Fruit fly (Drosophila melanogaster): Measurements from ENCODE around the gene CG14408.

The CG14408 gene

DNA sequence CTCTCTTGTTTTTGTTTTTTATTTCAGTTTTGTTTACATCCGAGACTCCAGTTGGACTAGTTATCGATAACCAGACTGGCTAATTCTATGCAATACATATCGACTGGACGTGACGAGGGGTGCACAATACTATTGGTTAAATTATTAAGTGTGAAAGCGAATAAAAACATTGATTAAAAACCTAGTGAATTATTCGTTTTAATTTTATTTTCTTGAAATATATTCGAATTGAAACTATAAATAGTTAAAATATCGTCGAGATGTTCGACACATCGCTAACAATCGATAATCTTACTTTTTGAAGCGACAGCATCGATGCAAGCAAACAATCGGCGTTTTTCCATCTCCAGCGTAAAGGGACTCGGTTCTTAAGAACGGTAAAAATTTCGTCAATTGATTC lies 7.2 kb upstream of the CG14408 start, which contains the start of the genes CG32590 and Flo2 (continued):
- TF ChIP-seq Hr39 (GFP tag; optimal IDR thresholded peaks at IDR 0.05) (peak; percentile 76), Sox15 (GFP tag; optimal IDR thresholded peaks at IDR 0.05) (peak; percentile 28), CG6792 (GFP tag; optimal IDR thresholded peaks at IDR 0.05) (peak; percentile 21), CG8632 (GFP tag; optimal IDR thresholded peaks at IDR 0.05) (no peak), fd59A (GFP tag; optimal IDR thresholded peaks at IDR 0.05) (no peak), Smox (GFP tag; optimal IDR thresholded peaks at IDR 0.05) (peak; percentile 63), Sox102F (GFP tag; optimal IDR thresholded peaks at IDR 0.05) (peak; percentile 59), Gug (GFP tag; IDR thresholded peaks at IDR 0.05) (peak; percentile 69), Hr38 (GFP tag; optimal IDR thresholded peaks at IDR 0.05) (no peak), ss (GFP tag; optimal IDR thresholded peaks at IDR 0.05) (peak in 1 of 2 experiments; percentile 19), eg (GFP tag; IDR thresholded peaks at IDR 0.05) (peak; percentile 84), CG7368 (GFP tag; optimal IDR thresholded peaks at IDR 0.05) (no peak), Eip78C (GFP tag) (peak; percentile 84), CG11902 (GFP tag; optimal IDR thresholded peaks at IDR 0.05) (peak; percentile 34), CG31627 (GFP tag; optimal IDR thresholded peaks at IDR 0.05) (peak; percentile 74), CG6163 (GFP tag; IDR thresholded peaks at IDR 0.05) (peak; percentile 84), fd85E (GFP tag; optimal IDR thresholded peaks at IDR 0.05) (no peak), salr (GFP tag; optimal IDR thresholded peaks at IDR 0.05) (no peak), pdm3 (GFP tag; optimal IDR thresholded peaks at IDR 0.05) (peak; percentile 69)

DNA sequence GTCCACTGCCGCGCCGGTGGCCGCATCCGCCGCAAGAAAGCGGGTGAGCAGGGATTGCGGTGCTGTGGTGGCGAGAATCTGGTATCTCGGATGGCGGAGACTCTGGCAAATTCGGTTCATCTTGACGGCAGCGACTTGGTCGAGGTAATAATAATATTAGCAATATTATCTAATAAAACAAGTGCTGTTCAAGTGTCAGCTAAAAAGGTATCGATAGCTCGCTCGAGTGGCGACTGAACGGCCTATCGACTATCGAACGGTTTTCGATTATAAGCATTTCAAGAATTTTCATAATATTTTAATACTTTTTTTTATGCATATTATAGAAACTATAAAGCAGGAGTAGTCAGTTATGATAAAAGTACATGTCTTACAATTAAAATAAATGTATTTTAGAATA lies 6.2 kb upstream of the CG14408 start, which contains the start of gene Grx5:
Gene Grx5, minus strand, starts transcription at position 216 of the 400 bp plus-strand sequence.
- no peak for TF ChIP-seq ss (GFP tag; optimal IDR thresholded peaks at IDR 0.05)
- TF ChIP-seq vri (GFP tag; optimal IDR thresholded peaks at IDR 0.05): peak; percentile 38
- TF ChIP-seq CG1621 (tag; optimal IDR thresholded peaks at IDR 0.05): no peak

DNA sequence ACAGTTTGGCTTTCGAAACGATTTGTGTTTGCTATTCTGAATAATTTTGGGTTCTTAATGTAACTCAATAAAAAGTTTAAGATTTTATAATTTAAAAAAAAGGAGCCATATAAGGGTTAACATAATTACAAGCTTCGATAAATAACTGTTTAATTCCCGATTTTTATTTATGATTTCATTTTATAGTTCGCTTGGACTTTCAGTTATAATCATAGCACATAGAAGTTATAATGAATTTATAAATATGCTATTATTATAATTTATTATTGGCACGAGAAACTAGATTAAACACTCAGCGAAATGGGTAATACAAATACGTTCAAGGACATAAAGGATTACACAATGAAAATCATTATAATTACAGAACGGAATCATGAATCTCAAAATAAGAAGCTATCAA lies 4.6 kb upstream of the CG14408 start, which contains the start of gene CG14410:
Gene CG14410, plus strand, starts transcription at position 301 of the 400 bp plus-strand sequence.
- no peak for TF ChIP-seq CG8632 (GFP tag; optimal IDR thresholded peaks at IDR 0.05)
- no peak for TF ChIP-seq CG11762 (GFP tag; optimal IDR thresholded peaks at IDR 0.05; ENCODE audit: insufficient read depth)
- TF ChIP-seq Sox102F (GFP tag; optimal IDR thresholded peaks at IDR 0.05): no peak
- no peak for TF ChIP-seq achi (GFP tag; optimal IDR thresholded peaks at IDR 0.05)
- no peak for TF ChIP-seq Blimp-1 (GFP tag; optimal IDR thresholded peaks at IDR 0.05)
- no peak for TF ChIP-seq CG15336 (GFP tag; IDR thresholded peaks at IDR 0.05)
- no peak for TF ChIP-seq CG11294 (GFP tag; IDR thresholded peaks at IDR 0.05)

DNA sequence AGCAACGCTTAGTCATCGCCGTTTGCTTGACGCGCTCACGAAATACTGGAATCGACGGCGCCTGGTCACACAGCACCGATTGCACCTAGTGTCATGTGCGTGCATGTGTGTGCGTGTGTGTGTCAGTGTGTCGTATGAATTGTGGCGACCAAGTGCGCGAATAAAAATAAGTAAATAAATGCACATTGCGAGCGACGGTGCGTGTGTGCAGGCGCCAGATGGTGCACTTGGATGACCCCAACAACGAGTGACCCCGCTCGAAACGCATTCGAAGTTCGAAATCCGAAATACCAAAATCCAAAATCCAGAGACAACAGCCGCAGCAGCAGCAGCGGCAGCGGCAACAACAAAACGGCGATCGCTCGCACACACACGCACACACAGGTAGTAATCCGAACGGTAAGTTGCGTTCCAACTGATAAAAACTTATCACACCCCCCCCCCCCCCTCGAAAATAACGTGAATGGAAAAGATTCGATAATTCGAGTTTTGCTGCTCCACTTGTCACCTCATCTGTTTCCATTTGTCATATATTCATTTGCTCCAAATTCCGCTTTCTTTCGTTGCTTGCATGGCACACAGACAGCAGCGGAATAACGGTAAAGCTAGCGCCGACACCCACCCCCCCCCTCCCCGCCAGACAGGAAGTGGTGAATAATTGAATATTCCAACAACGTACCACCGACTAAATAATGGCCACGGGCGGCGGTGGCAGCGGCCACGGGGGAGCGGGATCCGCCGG lies 900 bp upstream of the CG14408 start, which contains the start of gene CG14411:
Gene CG14411, plus strand, starts transcription at position 86 of the 742 bp plus-strand sequence.
- TF ChIP-seq CG6854 (GFP tag; optimal IDR thresholded peaks at IDR 0.05) (peak; percentile 7), svp (GFP tag) (peak; percentile 80), achi (GFP tag; optimal IDR thresholded peaks at IDR 0.05) (peak; percentile 43), CG3032 (tag; optimal IDR thresholded peaks at IDR 0.05) (no peak), Hr4 (GFP tag; optimal IDR thresholded peaks at IDR 0.05) (no peak), Eip78C (GFP tag) (peak; percentile 64), eg (GFP tag; IDR thresholded peaks at IDR 0.05) (0 out of 3 replicates have a peak, but pooled peaks have one; percentile 9), fkh (GFP tag; optimal IDR thresholded peaks at IDR 0.05) (peak; percentile 20), CG10669 (GFP tag; optimal IDR thresholded peaks at IDR 0.05) (no peak)

DNA sequence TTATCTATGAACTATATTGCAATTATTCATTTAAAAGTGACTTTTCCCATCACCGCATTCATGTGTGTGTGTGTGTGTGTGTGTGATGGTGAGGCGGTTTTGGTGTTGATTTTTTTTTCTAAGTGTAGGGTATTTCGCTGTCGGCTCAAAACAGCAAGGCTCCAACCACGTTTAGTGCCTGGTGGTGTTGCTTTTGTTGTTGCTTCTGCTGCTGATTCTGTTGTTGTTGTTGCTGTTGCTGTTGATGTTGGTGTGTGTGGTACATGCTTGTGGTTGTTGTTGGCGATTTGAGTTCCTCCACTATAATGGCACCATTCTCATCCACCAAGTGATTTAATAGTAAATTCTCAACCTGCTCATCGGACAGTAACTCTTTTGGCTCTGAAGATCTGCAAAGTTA lies 4.2 kb downstream of the CG14408 start:
- no peak for TF ChIP-seq Hr4 (GFP tag; optimal IDR thresholded peaks at IDR 0.05)
- no peak for TF ChIP-seq dsx (GFP tag; optimal IDR thresholded peaks at IDR 0.05; ENCODE audit: poor library complexity, severe bottlenecking)
- TF ChIP-seq cyc (GFP tag; optimal IDR thresholded peaks at IDR 0.05): no peak
- no peak for TF ChIP-seq ss (GFP tag; optimal IDR thresholded peaks at IDR 0.05)
- no peak for TF ChIP-seq CG10631 (GFP tag; optimal IDR thresholded peaks at IDR 0.05)
- TF ChIP-seq dac (GFP tag; optimal IDR thresholded peaks at IDR 0.05): no peak
- TF ChIP-seq CG4318 (GFP tag; optimal IDR thresholded peaks at IDR 0.05): no peak
- no peak for TF ChIP-seq pdm3 (GFP tag; optimal IDR thresholded peaks at IDR 0.05)
- TF ChIP-seq CG8119 (GFP tag; IDR thresholded peaks at IDR 0.05): no peak
- TF ChIP-seq CG6276 (GFP tag; optimal IDR thresholded peaks at IDR 0.05): no peak
- TF ChIP-seq CG31627 (GFP tag; optimal IDR thresholded peaks at IDR 0.05): no peak
- no peak for TF ChIP-seq Met (GFP tag; optimal IDR thresholded peaks at IDR 0.05)
- TF ChIP-seq CG15336 (GFP tag; IDR thresholded peaks at IDR 0.05): no peak
